Worm (Caenorhabditis elegans) whole organism, L4 larva: ENCODE measurements around the gene C30F2.5.

Experiments
- nhr-10 ChIP-seq: fragments of 150-350 bp; optimal IDR thresholded peaks from 2 replicates; lab custom pipeline; 2014; ENCODE audit warnings: missing biosample characterization, missing genetic modification characterization
- unc-39 ChIP-seq: sonication (generic microtip); optimal IDR thresholded peaks from 2 replicates; lab custom pipeline; 2017; ENCODE audit warnings: missing biosample characterization, missing genetic modification characterization

DNA sequence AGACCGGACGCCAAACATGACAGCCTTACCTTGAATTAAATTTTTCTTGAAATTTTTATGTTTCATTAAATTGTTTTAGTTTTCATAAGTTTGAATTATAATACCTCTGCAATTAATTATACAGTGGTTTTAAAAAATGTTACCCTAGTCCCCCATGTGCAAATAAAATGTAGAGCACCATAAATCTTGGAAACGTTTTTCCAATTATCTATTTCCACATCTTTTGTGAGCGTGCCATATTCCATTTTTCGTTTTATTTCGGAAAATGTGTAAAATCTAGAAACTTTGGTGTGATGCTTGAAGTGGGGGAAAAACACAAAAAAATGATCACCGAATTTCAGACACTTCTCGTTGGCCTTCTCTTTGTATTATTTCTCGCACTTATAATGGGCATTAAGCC is 28.2 kb downstream of the C30F2.5 start:
- TF ChIP-seq unc-39 (tag; lab: Kevin White, UChicago): no peak
- TF ChIP-seq nhr-10 (tag; lab: Kevin White, UChicago): no peak
